Worm (Caenorhabditis elegans) whole organism, L4/young adult: ENCODE measurements around the gene T05H10.8.

Experiments
- dao-5 ChIP-seq: sonication (generic microtip); optimal IDR thresholded peaks from 2 replicates; lab custom pipeline; 2016; ENCODE audit warnings: missing genotype, missing genetic modification characterization, moderate library complexity, missing compliant biosample characterization
- him-1 ChIP-seq: sonication (generic microtip); optimal IDR thresholded peaks from 2 replicates; lab custom pipeline; 2016; ENCODE audit warnings: missing genotype, missing genetic modification reagents, missing genetic modification characterization, missing compliant biosample characterization

- TF ChIP-seq dao-5 (tag; lab: Kevin White, UChicago) (no peak), him-1 (tag; lab: Kevin White, UChicago) (no peak)
Measured at ce11 chrII:8047264-8047663, 11.6 kb upstream of the T05H10.8 start, which contains the start of gene apn-1.
